Fruit fly (Drosophila melanogaster): ENCODE results near the gene Polr2J.

The Polr2J gene

dm6 chr2L:17387735-17388367 is 22.4 kb downstream of the Polr2J start (continued):
- TF ChIP-seq ap (GFP tag; IDR thresholded peaks at IDR 0.05), result no peak
- peak; percentile 34 for TF ChIP-seq sug (tag; optimal IDR thresholded peaks at IDR 0.05)
- no peak for TF ChIP-seq Dfd (GFP tag; optimal IDR thresholded peaks at IDR 0.05)
- TF ChIP-seq CG11247 (GFP tag; IDR thresholded peaks at IDR 0.05), result no peak
- no peak for TF ChIP-seq Dek (tag; optimal IDR thresholded peaks at IDR 0.05)
- TF ChIP-seq CG10431 (GFP tag; optimal IDR thresholded peaks at IDR 0.05), result no peak
- no peak for TF ChIP-seq CG14667 (GFP tag; IDR thresholded peaks at IDR 0.05)
- no peak for TF ChIP-seq Opbp (GFP tag; IDR thresholded peaks at IDR 0.05; ENCODE audit: partially characterized antibody)
- TF ChIP-seq CG10462 (GFP tag; optimal IDR thresholded peaks at IDR 0.05), result no peak
- TF ChIP-seq crol (GFP tag; IDR thresholded peaks at IDR 0.05), result no peak
- TF ChIP-seq lilli (GFP tag; optimal IDR thresholded peaks at IDR 0.05), result no peak
- no peak for TF ChIP-seq Aef1 (GFP tag; IDR thresholded peaks at IDR 0.05)
- TF ChIP-seq pan (optimal IDR thresholded peaks at IDR 0.05), result no peak
- no peak for TF ChIP-seq pan (GFP tag; optimal IDR thresholded peaks at IDR 0.05 in 1 of 2, IDR thresholded peaks at IDR 0.05 in 1 of 2)
- TF ChIP-seq zen2 (GFP tag; IDR thresholded peaks at IDR 0.05; ENCODE audit: partially characterized antibody), result no peak
- TF ChIP-seq ham (GFP tag; IDR thresholded peaks at IDR 0.05), result no peak
- no peak for TF ChIP-seq CG7556 (GFP tag; optimal IDR thresholded peaks at IDR 0.05)
- no peak for TF ChIP-seq h (optimal IDR thresholded peaks at IDR 0.05)
- no peak for TF ChIP-seq pb (GFP tag; optimal IDR thresholded peaks at IDR 0.05)
- peak; percentile 31 for TF ChIP-seq oc (tag; optimal IDR thresholded peaks at IDR 0.05)
- TF ChIP-seq CG3065 (GFP tag; optimal IDR thresholded peaks at IDR 0.05), result no peak
- no peak for TF ChIP-seq en (GFP tag; optimal IDR thresholded peaks at IDR 0.05)
- TF ChIP-seq CG6791 (GFP tag; IDR thresholded peaks at IDR 0.05; ENCODE audit: partially characterized antibody), result no peak
- no peak for TF ChIP-seq jigr1 (GFP tag; IDR thresholded peaks at IDR 0.05)
- no peak for TF ChIP-seq CG15514 (GFP tag; optimal IDR thresholded peaks at IDR 0.05)
- TF ChIP-seq CG16815 (GFP tag; optimal IDR thresholded peaks at IDR 0.05), result no peak
- TF ChIP-seq danr (GFP tag; IDR thresholded peaks at IDR 0.05), result no peak
- TF ChIP-seq shn (GFP tag; optimal IDR thresholded peaks at IDR 0.05), result no peak
- TF ChIP-seq CG10543 (GFP tag; optimal IDR thresholded peaks at IDR 0.05), result peak; percentile 67
- no peak for TF ChIP-seq CG3163 (GFP tag; optimal IDR thresholded peaks at IDR 0.05)
- TF ChIP-seq sob (GFP tag; IDR thresholded peaks at IDR 0.05), result no peak
- no peak for TF ChIP-seq bbx (GFP tag; IDR thresholded peaks at IDR 0.05; ENCODE audit: partially characterized antibody)
- no peak for TF ChIP-seq CTCF (GFP tag; optimal IDR thresholded peaks at IDR 0.05)
- no peak for TF ChIP-seq CG34224 (GFP tag; IDR thresholded peaks at IDR 0.05; ENCODE audit: partially characterized antibody)
- TF ChIP-seq CG5180 (GFP tag; optimal IDR thresholded peaks at IDR 0.05), result no peak
- TF ChIP-seq Fer3 (tag; optimal IDR thresholded peaks at IDR 0.05), result peak; percentile 31
- no peak for TF ChIP-seq hkb (optimal IDR thresholded peaks at IDR 0.05)
- TF ChIP-seq hkb (GFP tag; IDR thresholded peaks at IDR 0.05), result 0 out of 2 replicates have a peak, but pooled peaks have one; percentile 19
- no peak for TF ChIP-seq nom (GFP tag; optimal IDR thresholded peaks at IDR 0.05)
- no peak for TF ChIP-seq CG4360 (GFP tag; IDR thresholded peaks at IDR 0.05)
- no peak for TF ChIP-seq HLH4C (GFP tag; IDR thresholded peaks at IDR 0.05; ENCODE audit: partially characterized antibody)
- no peak for TF ChIP-seq CG17361 (GFP tag; IDR thresholded peaks at IDR 0.05)
- TF ChIP-seq knrl (GFP tag; IDR thresholded peaks at IDR 0.05; ENCODE audit: partially characterized antibody), result no peak
- no peak for TF ChIP-seq CG8089 (GFP tag; optimal IDR thresholded peaks at IDR 0.05)
- no peak for TF ChIP-seq kay (GFP tag; optimal IDR thresholded peaks at IDR 0.05)
- no peak for TF ChIP-seq br (optimal IDR thresholded peaks at IDR 0.05)
- TF ChIP-seq fd102C (GFP tag; optimal IDR thresholded peaks at IDR 0.05), result no peak
- no peak for TF ChIP-seq CG9437 (GFP tag; optimal IDR thresholded peaks at IDR 0.05)
- no peak for TF ChIP-seq sd (tag; optimal IDR thresholded peaks at IDR 0.05)
- TF ChIP-seq PHDP (tag; optimal IDR thresholded peaks at IDR 0.05), result peak; percentile 44
- TF ChIP-seq dm (GFP tag; optimal IDR thresholded peaks at IDR 0.05), result no peak
- no peak for TF ChIP-seq zen (tag; optimal IDR thresholded peaks at IDR 0.05)
